Worm (Caenorhabditis elegans) whole organism, L4 larva: ENCODE measurements around the gene C42D8.1.

Experiments used
- F10B5.3 ChIP-seq: sonication (generic microtip); optimal IDR thresholded peaks from 2 replicates; lab custom pipeline; 2016; ENCODE audit warnings: mild to moderate bottlenecking, missing genetic modification characterization, missing compliant biosample characterization
- F44E2.7 ChIP-seq: fragments of 200-800 bp; sonication (Bioruptor generic); IDR thresholded peaks from 2 replicates; pipeline ENCODE4 v2.1.2; 2022; ENCODE audit warnings: missing genetic modification characterization, missing compliant biosample characterization
- Y105C5A.15 ChIP-seq: fragments of 200-800 bp; sonication (Bioruptor generic); IDR thresholded peaks from 2 replicates; pipeline ENCODE4 v1.3.6; 2022; ENCODE audit warnings: missing genetic modification characterization, missing compliant biosample characterization
- Y48G9A.11 ChIP-seq: fragments of 200-800 bp; sonication (Bioruptor generic); IDR thresholded peaks from 2 replicates; pipeline ENCODE4 v1.3.6; 2022; ENCODE audit warnings: missing genetic modification reagents, missing genetic modification characterization, missing compliant biosample characterization
- Y75B8A.6 ChIP-seq: fragments of 200-800 bp; sonication (Bioruptor generic); IDR thresholded peaks from 2 replicates; pipeline ENCODE4 v1.3.6; 2022; ENCODE audit warnings: missing genetic modification reagents, missing genetic modification characterization, missing compliant biosample characterization
- arid-1 ChIP-seq: fragments of 200-800 bp; sonication (Bioruptor generic); conservative IDR thresholded peaks from 2 replicates; pipeline ENCODE4 v1.3.6; 2022; ENCODE audit warnings: missing genetic modification reagents, missing genetic modification characterization, missing compliant biosample characterization
- attf-4 ChIP-seq: sonication (generic microtip); optimal IDR thresholded peaks from 3 replicates; lab custom pipeline; 2017; ENCODE audit warnings: missing biosample characterization, missing genetic modification characterization
- ceh-28 ChIP-seq: fragments of 150-350 bp; optimal IDR thresholded peaks from 2 replicates; lab custom pipeline; 2014; ENCODE audit warnings: missing biosample characterization, missing genetic modification reagents, missing genetic modification characterization
- ceh-44 ChIP-seq: fragments of 200-800 bp; sonication (Bioruptor generic); IDR thresholded peaks from 2 replicates; pipeline ENCODE4 v1.3.6; 2022; ENCODE audit warnings: missing genetic modification reagents, missing genetic modification characterization, missing compliant biosample characterization
- ceh-82 ChIP-seq: sonication (generic microtip); optimal IDR thresholded peaks from 2 replicates; lab custom pipeline; 2017; ENCODE audit warnings: missing biosample characterization, missing genetic modification characterization
- ctbp-1 ChIP-seq: fragments of 200-800 bp; sonication (Bioruptor generic); IDR thresholded peaks from 2 replicates; pipeline ENCODE4 v1.3.6; 2022; ENCODE audit warnings: missing genetic modification reagents, missing genetic modification characterization, missing compliant biosample characterization
- daf-16 ChIP-seq, 3 experiments: sonication (generic microtip); optimal IDR thresholded peaks; 2 replicates each; lab custom pipeline; 2016 to 2017; ENCODE audit warnings: missing genetic modification characterization in 3 of 3, missing genetic modification reagents in 3 of 3, mild to moderate bottlenecking in 2 of 3, missing compliant biosample characterization in 2 of 3, missing biosample characterization in 1 of 3, moderate library complexity in 1 of 3
- dmd-8 ChIP-seq: fragments of 200-800 bp; sonication (Bioruptor generic); IDR thresholded peaks from 2 replicates; pipeline ENCODE4 v1.3.6; 2022; ENCODE audit warnings: missing genetic modification characterization, missing compliant biosample characterization
- dpl-1 ChIP-seq: fragments of 150-350 bp; optimal IDR thresholded peaks from 2 replicates; lab custom pipeline; 2014; ENCODE audit warnings: missing biosample characterization, missing genetic modification reagents, missing genetic modification characterization
- duxl-1 ChIP-seq: sonication (generic microtip); optimal IDR thresholded peaks from 2 replicates; lab custom pipeline; 2016; ENCODE audit warnings: mild to moderate bottlenecking, missing genetic modification characterization, moderate library complexity, missing compliant biosample characterization; ENCODE audit not compliant: poor library complexity
- dve-1 ChIP-seq: sonication (generic microtip); optimal IDR thresholded peaks from 2 replicates; lab custom pipeline; 2017; ENCODE audit warnings: antibody characterized with exemption, mild to moderate bottlenecking, missing genetic modification characterization, missing compliant biosample characterization; ENCODE audit not compliant: insufficient read depth
- egl-43 ChIP-seq: fragments of 200-800 bp; sonication (Bioruptor generic); IDR thresholded peaks from 2 replicates; pipeline ENCODE4 v1.3.6; 2022; ENCODE audit warnings: missing genetic modification reagents, missing genetic modification characterization, missing compliant biosample characterization
- hlh-11 ChIP-seq: fragments of 200-800 bp; sonication (Bioruptor generic); optimal IDR thresholded peaks from 2 replicates; lab custom pipeline; 2018; ENCODE audit warnings: mild to moderate bottlenecking, missing genetic modification characterization, missing compliant biosample characterization
- hlh-30 ChIP-seq: sonication (generic microtip); optimal IDR thresholded peaks from 2 replicates; lab custom pipeline; 2017; ENCODE audit warnings: antibody characterized with exemption, mild to moderate bottlenecking, missing genetic modification characterization, missing compliant biosample characterization; ENCODE audit not compliant: insufficient read depth
- lin-1 ChIP-seq: fragments of 200-800 bp; sonication (Bioruptor generic); IDR thresholded peaks from 2 replicates; pipeline ENCODE4 v1.3.6; 2022; ENCODE audit warnings: missing genetic modification reagents, missing genetic modification characterization, missing compliant biosample characterization
- lin-13 ChIP-seq: fragments of 150-350 bp; optimal IDR thresholded peaks from 2 replicates; lab custom pipeline; 2014; ENCODE audit warnings: missing biosample characterization, missing genetic modification reagents, missing genetic modification characterization
- lin-29 ChIP-seq: fragments of 200-800 bp; sonication (Bioruptor generic); IDR thresholded peaks from 2 replicates; pipeline ENCODE4 v1.3.6; 2022; ENCODE audit warnings: missing genetic modification reagents, missing genetic modification characterization, missing compliant biosample characterization
- lin-38 ChIP-seq: fragments of 200-800 bp; sonication (Bioruptor generic); IDR thresholded peaks from 2 replicates; pipeline ENCODE4 v1.3.6; 2022; ENCODE audit warnings: missing genetic modification reagents, missing genetic modification characterization, missing compliant biosample characterization
- lir-3 ChIP-seq: sonication (generic microtip); optimal IDR thresholded peaks from 2 replicates; lab custom pipeline; 2016; ENCODE audit warnings: mild to moderate bottlenecking, missing genetic modification characterization, missing compliant biosample characterization
- madf-9 ChIP-seq: fragments of 200-800 bp; sonication (Bioruptor generic); conservative IDR thresholded peaks from 2 replicates; pipeline ENCODE4 v1.3.6; 2022; ENCODE audit warnings: missing genetic modification reagents, missing genetic modification characterization, missing compliant biosample characterization
- mep-1 ChIP-seq: fragments of 150-350 bp; sonication (generic microtip); optimal IDR thresholded peaks from 3 replicates; lab custom pipeline; 2014; ENCODE audit warnings: missing biosample characterization, missing genetic modification characterization
- nhr-28 ChIP-seq: fragments of 150-350 bp; optimal IDR thresholded peaks from 2 replicates; lab custom pipeline; 2014; ENCODE audit warnings: missing biosample characterization, missing genetic modification characterization
- nhr-41 ChIP-seq: fragments of 200-800 bp; sonication (Bioruptor generic); IDR thresholded peaks from 2 replicates; pipeline ENCODE4 v1.3.6; 2022; ENCODE audit warnings: missing genetic modification reagents, missing genetic modification characterization, missing compliant biosample characterization
- nhr-77 ChIP-seq: fragments of 150-350 bp; optimal IDR thresholded peaks from 2 replicates; lab custom pipeline; 2014; ENCODE audit warnings: missing biosample characterization, missing genetic modification characterization
- pha-4 ChIP-seq, 2 experiments: fragments of 150-350 bp in 1 of 2; fragments of 200-800 bp in 1 of 2; sonication (Bioruptor generic) in 1 of 2; IDR thresholded peaks in 1 of 2; optimal IDR thresholded peaks in 1 of 2; 2 replicates each; pipeline versions ENCODE4 v1.3.6 to Lab custom; 2014 to 2022; ENCODE audit warnings: missing genetic modification characterization in 2 of 2, missing genetic modification reagents in 2 of 2, missing biosample characterization in 1 of 2, missing compliant biosample characterization in 1 of 2
- set-16 ChIP-seq: fragments of 200-800 bp; sonication (Bioruptor generic); IDR thresholded peaks from 2 replicates; pipeline ENCODE4 v1.3.6; 2022; ENCODE audit warnings: missing genetic modification reagents, missing genetic modification characterization, missing compliant biosample characterization
- snpc-1.2 ChIP-seq: fragments of 200-800 bp; sonication (Bioruptor generic); IDR thresholded peaks from 2 replicates; pipeline ENCODE4 v1.3.6; 2022; ENCODE audit warnings: missing genetic modification reagents, missing genetic modification characterization, missing compliant biosample characterization
- spr-1 ChIP-seq: sonication (generic microtip); optimal IDR thresholded peaks from 2 replicates; lab custom pipeline; 2016; ENCODE audit warnings: mild to moderate bottlenecking, missing genetic modification characterization, missing compliant biosample characterization
- tra-1 ChIP-seq: fragments of 200-800 bp; sonication (Bioruptor generic); IDR thresholded peaks from 2 replicates; pipeline ENCODE4 v1.3.6; 2022; ENCODE audit warnings: missing genetic modification reagents, missing genetic modification characterization, missing compliant biosample characterization
- unc-39 ChIP-seq: sonication (generic microtip); optimal IDR thresholded peaks from 2 replicates; lab custom pipeline; 2017; ENCODE audit warnings: missing biosample characterization, missing genetic modification characterization
- zag-1 ChIP-seq: fragments of 150-350 bp; optimal IDR thresholded peaks from 2 replicates; lab custom pipeline; 2014; ENCODE audit warnings: missing biosample characterization, missing genetic modification characterization
- zfp-2 ChIP-seq: sonication (generic microtip); optimal IDR thresholded peaks from 2 replicates; lab custom pipeline; 2016; ENCODE audit warnings: mild to moderate bottlenecking, missing genetic modification characterization, missing compliant biosample characterization
- zfp-3 ChIP-seq: fragments of 200-800 bp; sonication (Bioruptor generic); conservative IDR thresholded peaks from 2 replicates; pipeline ENCODE4 v1.3.6; 2022; ENCODE audit warnings: missing genetic modification reagents, missing genetic modification characterization, missing compliant biosample characterization
- zip-11 ChIP-seq: fragments of 200-800 bp; sonication (Bioruptor generic); IDR thresholded peaks from 2 replicates; pipeline ENCODE4 v1.3.6; 2022; ENCODE audit warnings: missing genetic modification characterization, missing compliant biosample characterization

Gene C42D8.1

DNA sequence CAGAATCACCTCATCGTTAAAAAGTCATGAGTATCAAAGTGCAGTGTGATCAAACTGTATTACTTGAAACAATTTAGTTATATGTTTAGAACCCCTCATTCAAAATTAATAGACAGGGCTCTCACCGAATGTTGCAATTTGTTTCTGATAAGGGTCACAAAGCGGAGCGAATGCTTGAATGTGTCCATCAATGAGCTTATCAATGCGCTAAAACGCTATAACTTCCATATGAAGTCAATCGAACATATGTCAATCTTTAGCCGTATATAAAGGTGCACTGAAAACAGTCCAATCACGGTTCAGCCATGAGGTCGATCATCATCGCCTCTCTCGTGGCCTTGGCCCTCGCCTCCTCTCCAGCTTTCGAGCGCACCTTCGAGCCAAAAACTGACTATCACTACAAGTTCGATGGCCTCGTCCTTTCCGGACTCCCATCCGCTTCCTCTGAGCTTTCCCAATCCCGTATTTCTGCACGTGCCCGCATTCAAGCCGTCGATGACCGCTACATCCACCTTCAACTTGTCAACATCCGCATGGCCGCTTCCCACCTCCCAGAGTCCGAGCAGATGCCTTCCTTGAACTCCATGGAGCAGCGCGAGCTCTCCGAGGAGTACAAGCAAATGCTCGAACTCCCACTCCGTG, 8.4 kb upstream of the C42D8.1 start, which contains the start of gene vit-2 (continued):
- TF ChIP-seq lin-29 (GFP tag; lab: Robert Waterston, UW) (no peak), tra-1 (peak; percentile 80), madf-9 (GFP tag; lab: Robert Waterston, UW) (peak; percentile 26; the same call in 1 of the 2 replicates), unc-39 (tag; lab: Kevin White, UChicago) (no peak), pha-4 (GFP tag; IDR thresholded peaks at IDR 0.05; lab: Robert Waterston, UW) (0 out of 2 replicates have a peak, but pooled peaks have one; percentile 24), pha-4 (tag; optimal IDR thresholded peaks at IDR 0.05; lab: Kevin White, UChicago) (no peak)

DNA sequence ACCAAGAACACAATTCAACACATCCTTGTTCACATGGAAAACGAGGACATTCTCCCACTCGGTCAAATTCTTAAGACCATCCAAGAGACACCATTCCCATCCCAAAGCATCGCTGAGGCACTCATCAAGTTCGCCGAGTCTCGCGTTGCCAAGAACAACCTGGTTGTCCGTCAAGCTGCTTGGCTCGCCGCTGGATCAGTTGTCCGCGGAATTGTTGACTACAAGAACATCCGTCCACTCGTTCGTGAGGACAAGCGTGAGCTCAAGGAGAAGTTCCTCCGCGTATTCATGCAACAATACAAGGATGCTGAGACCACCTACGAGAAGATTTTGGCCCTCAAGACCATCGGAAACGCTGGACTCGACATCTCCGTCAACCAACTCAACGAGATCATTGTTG, 7.0 kb upstream of the C42D8.1 start:
- TF ChIP-seq zag-1 (tag; lab: Kevin White, UChicago), result no peak
- no peak for TF ChIP-seq nhr-28 (tag; lab: Kevin White, UChicago)
- peak; percentile 64; the same call in 1 of the 2 replicates for TF ChIP-seq zfp-3
- no peak for TF ChIP-seq nhr-41
- no peak for TF ChIP-seq zfp-2 (tag; lab: Kevin White, UChicago)
- TF ChIP-seq dve-1 (tag; lab: Kevin White, UChicago), result no peak
- no peak for TF ChIP-seq F10B5.3
- TF ChIP-seq, all 104 proteins: peak for 1

DNA sequence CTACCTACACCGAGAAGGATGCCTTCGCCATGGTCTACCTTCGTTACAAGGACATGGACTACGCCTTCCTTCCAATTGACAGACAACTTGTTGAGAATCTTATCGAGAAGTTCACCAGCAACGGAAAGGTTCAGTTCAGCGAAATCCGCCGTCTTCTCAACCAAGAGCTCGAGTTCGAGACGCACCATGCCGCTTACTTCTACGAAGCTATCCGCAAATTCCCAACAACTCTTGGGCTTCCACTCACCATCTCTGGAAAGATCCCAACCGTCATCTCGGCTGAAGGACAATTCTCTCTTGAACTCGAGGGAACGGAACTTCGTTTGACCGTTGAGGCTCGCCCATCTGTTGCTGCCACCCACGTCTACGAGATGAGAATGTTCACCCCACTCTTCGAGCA, 5.9 kb upstream of the C42D8.1 start:
- TF ChIP-seq zfp-3 (0 out of 2 replicates have a peak, but pooled peaks have one; percentile 7), ceh-44 (GFP tag; lab: Robert Waterston, UW) (no peak)

DNA sequence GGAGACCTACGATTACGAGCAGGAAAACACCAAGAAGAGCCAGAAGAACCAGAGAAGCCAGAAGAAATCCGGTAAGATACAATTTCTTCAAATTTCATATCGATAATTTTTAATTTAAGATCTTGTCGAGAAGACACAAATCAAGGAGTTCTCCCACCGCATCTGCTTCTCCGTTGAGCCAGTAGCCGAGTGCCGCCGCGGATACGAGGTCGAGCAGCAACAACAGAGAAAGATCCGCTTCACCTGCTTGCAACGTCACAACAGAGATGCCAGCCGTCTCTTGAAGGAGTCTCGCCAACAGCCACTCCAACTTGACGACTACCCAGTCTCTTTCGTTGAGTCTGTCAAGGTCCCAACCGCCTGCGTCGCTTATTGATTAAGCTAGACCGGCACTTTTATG, 3.6 kb upstream of the C42D8.1 start:
- TF ChIP-seq set-16 (GFP tag; lab: Robert Waterston, UW) (peak; percentile 70), pha-4 (GFP tag; IDR thresholded peaks at IDR 0.05; lab: Robert Waterston, UW) (peak; percentile 33; the same call in 1 of the 2 replicates), pha-4 (tag; optimal IDR thresholded peaks at IDR 0.05; lab: Kevin White, UChicago) (no peak), mep-1 (tag; lab: Kevin White, UChicago) (no peak)

- TF ChIP-seq zip-11 (GFP tag; lab: Robert Waterston, UW), result no peak
- TF ChIP-seq unc-39 (tag; lab: Kevin White, UChicago), result no peak
- no peak for TF ChIP-seq F44E2.7
- 0 out of 2 replicates have a peak, but pooled peaks have one; percentile 16 for TF ChIP-seq lin-1 (GFP tag; lab: Robert Waterston, UW)
- no peak for TF ChIP-seq ceh-28
- no peak for TF ChIP-seq ctbp-1
- no peak for TF ChIP-seq spr-1
- no peak for TF ChIP-seq ceh-82 (tag; lab: Kevin White, UChicago)
- TF ChIP-seq lir-3 (tag; lab: Kevin White, UChicago), result no peak
- peak; percentile 35; the same call in 1 of the 2 replicates for TF ChIP-seq nhr-41
- no peak for TF ChIP-seq dpl-1 (GFP tag; lab: Kevin White, UChicago)
- peak in 1 of 2 experiments; percentile 42 for TF ChIP-seq daf-16 (GFP tag; optimal IDR thresholded peaks at IDR 0.05; lab: Kevin White, UChicago)
- no peak for TF ChIP-seq daf-16 (tag; optimal IDR thresholded peaks at IDR 0.05; lab: Kevin White, UChicago)
- TF ChIP-seq lin-38 (GFP tag; lab: Robert Waterston, UW), result peak; percentile 45
- TF ChIP-seq duxl-1, result no peak
- peak; percentile 9; the same call in 1 of the 2 replicates for TF ChIP-seq pha-4 (GFP tag; IDR thresholded peaks at IDR 0.05; lab: Robert Waterston, UW)
- no peak for TF ChIP-seq pha-4 (tag; optimal IDR thresholded peaks at IDR 0.05; lab: Kevin White, UChicago)
- no peak for TF ChIP-seq zag-1 (tag; lab: Kevin White, UChicago)
- no peak for TF ChIP-seq egl-43 (GFP tag; lab: Robert Waterston, UW)
- TF ChIP-seq dmd-8 (GFP tag; lab: Robert Waterston, UW), result no peak
- no peak for TF ChIP-seq arid-1 (GFP tag; lab: Robert Waterston, UW)
- 0 out of 2 replicates have a peak, but pooled peaks have one; percentile 50 for TF ChIP-seq Y48G9A.11 (GFP tag; lab: Robert Waterston, UW)
- no peak for TF ChIP-seq attf-4
- TF ChIP-seq nhr-77 (tag; lab: Kevin White, UChicago), result no peak
- peak; percentile 21 for TF ChIP-seq lin-13 (GFP tag; lab: Kevin White, UChicago)
- no peak for TF ChIP-seq hlh-30
- no peak; the same call in 1 of the 2 replicates for TF ChIP-seq Y75B8A.6 (GFP tag; lab: Robert Waterston, UW)
- no peak for TF ChIP-seq snpc-1.2 (GFP tag; lab: Robert Waterston, UW)
- no peak for TF ChIP-seq hlh-11 (tag; lab: Kevin White, UChicago)
- TF ChIP-seq Y105C5A.15, result peak; percentile 82; the same call in 1 of the 2 replicates
Measured at ce11 chrX:5106187-5106694, 3.1 kb upstream of the C42D8.1 start.
